Worm (Caenorhabditis elegans) whole organism, L4/young adult: ENCODE measurements around the gene B0250.18.

Source experiments
- W03F9.2 ChIP-seq: fragments of 150-350 bp; optimal IDR thresholded peaks from 2 replicates; lab custom pipeline; 2014; ENCODE audit warnings: missing biosample characterization, missing genetic modification characterization
- dao-5 ChIP-seq: sonication (generic microtip); optimal IDR thresholded peaks from 2 replicates; lab custom pipeline; 2016; ENCODE audit warnings: missing genotype, missing genetic modification characterization, moderate library complexity, missing compliant biosample characterization
- him-1 ChIP-seq: sonication (generic microtip); optimal IDR thresholded peaks from 2 replicates; lab custom pipeline; 2016; ENCODE audit warnings: missing genotype, missing genetic modification reagents, missing genetic modification characterization, missing compliant biosample characterization

- no peak for TF ChIP-seq him-1 (tag; lab: Kevin White, UChicago)
- no peak for TF ChIP-seq W03F9.2 (tag; lab: Kevin White, UChicago)
- no peak for TF ChIP-seq dao-5 (tag; lab: Kevin White, UChicago)
These were observed 38.3 kb upstream of the B0250.18 start, which contains the start of gene dct-16 for ce11 chrV:20498980-20499379.
